Worm (Caenorhabditis elegans) whole organism, midembryonic: ENCODE results near the gene rfth-1.

Source experiments
- T22C8.4 ChIP-seq: fragments of 200-800 bp; sonication (Bioruptor generic); IDR thresholded peaks from 2 replicates; pipeline ENCODE4 v1.3.6; 2022; ENCODE audit warnings: missing genetic modification characterization, missing compliant biosample characterization
- cog-1 ChIP-seq: sonication (generic microtip); optimal IDR thresholded peaks from 2 replicates; lab custom pipeline; 2016; ENCODE audit warnings: missing genetic modification characterization, missing compliant biosample characterization
- flt-1 ChIP-seq: fragments of 200-800 bp; sonication (Bioruptor generic); IDR thresholded peaks from 2 replicates; pipeline ENCODE4 v1.3.6; 2022; ENCODE audit warnings: missing genetic modification characterization, missing compliant biosample characterization
- klf-2 ChIP-seq: fragments of 200-800 bp; sonication (Bioruptor generic); conservative IDR thresholded peaks from 2 replicates; pipeline ENCODE4 v1.3.6; 2022; ENCODE audit warnings: missing genetic modification reagents, missing genetic modification characterization, missing compliant biosample characterization
- med-1 ChIP-seq: sonication (generic microtip); optimal IDR thresholded peaks from 2 replicates; lab custom pipeline; 2017; ENCODE audit warnings: missing genetic modification characterization, mild to moderate bottlenecking, missing compliant biosample characterization, antibody characterized with exemption, missing genetic modification reagents; ENCODE audit not compliant: insufficient read depth
- ref-1 ChIP-seq: fragments of 200-800 bp; sonication (Bioruptor generic); conservative IDR thresholded peaks from 2 replicates; pipeline ENCODE4 v1.3.6; 2022; ENCODE audit warnings: missing genetic modification reagents, missing genetic modification characterization, missing compliant biosample characterization
- tab-1 ChIP-seq: fragments of 200-800 bp; sonication (Bioruptor generic); IDR thresholded peaks from 2 replicates; pipeline ENCODE4 v1.3.6; 2022; ENCODE audit warnings: missing genetic modification characterization, missing compliant biosample characterization
- ztf-23 ChIP-seq: fragments of 200-800 bp; sonication (Bioruptor generic); IDR thresholded peaks from 2 replicates; pipeline ENCODE4 v1.3.6; 2022; ENCODE audit warnings: missing genetic modification reagents, missing genetic modification characterization, missing compliant biosample characterization
- ztf-29 ChIP-seq: fragments of 200-800 bp; sonication (Bioruptor generic); IDR thresholded peaks from 2 replicates; pipeline ENCODE4 v1.3.6; 2022; ENCODE audit warnings: missing genetic modification reagents, missing genetic modification characterization, missing compliant biosample characterization

DNA sequence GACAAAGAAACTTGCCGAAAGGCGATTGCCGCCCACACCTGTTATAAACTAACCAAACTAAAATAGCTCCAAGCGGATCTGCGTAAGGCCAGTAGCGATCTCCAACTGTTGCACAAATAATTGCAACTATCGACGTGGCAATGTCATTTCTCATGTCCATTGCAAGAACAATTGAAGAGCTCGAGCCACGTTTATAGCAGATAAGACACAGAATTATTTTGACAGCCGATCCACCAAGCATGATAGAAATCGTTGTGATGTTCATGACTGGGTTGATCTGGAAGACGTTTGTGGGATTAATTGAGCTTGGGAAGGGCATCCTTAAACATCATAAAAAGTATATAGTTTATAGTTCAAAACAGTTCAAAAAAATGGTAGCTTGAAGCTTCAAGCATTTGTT lies 31.9 kb upstream of the rfth-1 start:
- TF ChIP-seq T22C8.4 (GFP tag; lab: Robert Waterston, UW) (no peak), ztf-29 (no peak), ztf-23 (GFP tag; lab: Robert Waterston, UW) (no peak), flt-1 (GFP tag; lab: Robert Waterston, UW) (no peak), klf-2 (no peak), med-1 (GFP tag; lab: Kevin White, UChicago) (no peak), tab-1 (GFP tag; lab: Robert Waterston, UW) (no peak), ref-1 (GFP tag; lab: Robert Waterston, UW) (no peak), cog-1 (tag; lab: Kevin White, UChicago) (no peak)
